Worm (Caenorhabditis elegans) whole organism, young adult: Measurements from ENCODE around the gene W03B1.9.

ENCODE experiments used
- F23B12.7 ChIP-seq: sonication (generic microtip); optimal IDR thresholded peaks from 2 replicates; lab custom pipeline; 2017; ENCODE audit warnings: missing genetic modification characterization, mild to moderate bottlenecking, missing compliant biosample characterization, antibody characterized with exemption, moderate library complexity; ENCODE audit not compliant: insufficient read depth
- T07F8.4 ChIP-seq: sonication (generic microtip); optimal IDR thresholded peaks from 2 replicates; lab custom pipeline; 2016; ENCODE audit warnings: mild to moderate bottlenecking, missing genetic modification characterization, moderate library complexity, missing compliant biosample characterization
- akir-1 ChIP-seq: fragments of 200-800 bp; sonication (Bioruptor generic); optimal IDR thresholded peaks from 2 replicates; lab custom pipeline; 2018; ENCODE audit warnings: mild to moderate bottlenecking, missing genetic modification characterization, moderate library complexity, missing compliant biosample characterization
- ama-1 ChIP-seq, 3 experiments: fragments of 150-350 bp in 1 of 3; sonication (generic microtip) in 2 of 3; optimal IDR thresholded peaks; 2 replicates each; lab custom pipeline; 2014 to 2018; ENCODE audit warnings: missing biosample characterization in 2 of 3, missing genetic modification characterization in 2 of 3, missing genetic modification reagents in 2 of 3
- aptf-3 ChIP-seq: fragments of 200-800 bp; sonication (Bioruptor generic); IDR thresholded peaks from 2 replicates; pipeline ENCODE4 v1.3.6; 2022; ENCODE audit warnings: missing genetic modification characterization, missing compliant biosample characterization
- dpl-1 ChIP-seq: fragments of 150-350 bp; optimal IDR thresholded peaks from 2 replicates; lab custom pipeline; 2014; ENCODE audit warnings: missing biosample characterization, missing genetic modification reagents, missing genetic modification characterization
- lsl-1 ChIP-seq: fragments of 200-800 bp; sonication (Bioruptor generic); optimal IDR thresholded peaks from 2 replicates; lab custom pipeline; 2018; ENCODE audit warnings: mild to moderate bottlenecking, missing genetic modification characterization, moderate library complexity, missing compliant biosample characterization
- lsy-27 ChIP-seq: sonication (generic microtip); optimal IDR thresholded peaks from 2 replicates; lab custom pipeline; 2017; ENCODE audit warnings: missing genetic modification characterization, mild to moderate bottlenecking, missing compliant biosample characterization, antibody characterized with exemption, missing genotype, borderline replicate concordance; ENCODE audit not compliant: insufficient read depth
- mxl-1 ChIP-seq: sonication (generic microtip); optimal IDR thresholded peaks from 2 replicates; lab custom pipeline; 2016; ENCODE audit warnings: missing genetic modification characterization, missing compliant biosample characterization
- nfyb-1 ChIP-seq: fragments of 200-800 bp; sonication (Bioruptor generic); IDR thresholded peaks from 2 replicates; pipeline ENCODE4 v1.3.6; 2022; ENCODE audit warnings: missing genetic modification reagents, missing genetic modification characterization, missing compliant biosample characterization
- rcor-1 ChIP-seq: fragments of 200-800 bp; sonication (Bioruptor generic); IDR thresholded peaks from 2 replicates; pipeline ENCODE4 v1.3.6; 2022; ENCODE audit warnings: missing genetic modification reagents, missing genetic modification characterization, missing compliant biosample characterization
- snpc-3.4 ChIP-seq: sonication (generic microtip); optimal IDR thresholded peaks from 2 replicates; lab custom pipeline; 2017; ENCODE audit warnings: missing genetic modification characterization, mild to moderate bottlenecking, missing compliant biosample characterization, antibody characterized with exemption, moderate library complexity, missing genotype, missing genetic modification reagents
- sptf-2 ChIP-seq: fragments of 200-800 bp; sonication (Bioruptor generic); optimal IDR thresholded peaks from 2 replicates; lab custom pipeline; 2018; ENCODE audit warnings: mild to moderate bottlenecking, missing genetic modification characterization, missing compliant biosample characterization
- unc-62 ChIP-seq: fragments of 150-350 bp; optimal IDR thresholded peaks from 2 replicates; lab custom pipeline; 2014; ENCODE audit warnings: missing biosample characterization, missing genetic modification reagents, missing genetic modification characterization

DNA sequence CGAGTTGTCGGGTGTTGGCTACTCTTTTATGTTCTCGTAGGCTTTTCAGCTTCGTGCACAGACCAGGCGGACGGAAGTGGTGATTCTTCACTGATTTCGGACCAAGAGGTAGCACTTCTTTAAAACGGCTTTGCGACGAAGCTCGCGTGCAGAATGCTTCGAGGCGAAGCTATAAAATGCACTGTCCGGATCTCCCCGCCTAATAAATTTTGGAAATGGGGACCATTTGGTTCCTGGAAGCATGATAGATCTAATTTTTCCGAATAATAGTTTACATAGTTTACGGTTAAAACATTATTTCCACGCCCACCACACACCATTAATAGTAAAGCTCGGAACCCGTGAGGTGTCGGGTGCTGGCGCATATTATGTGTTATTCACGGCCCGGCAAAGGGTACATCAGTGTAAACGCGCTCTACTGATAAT, 9.2 kb downstream of the W03B1.9 start:
- TF ChIP-seq nfyb-1 (GFP tag; lab: Robert Waterston, UW): peak; percentile 63; the same call in 1 of the 2 replicates
- peak; percentile 52 for TF ChIP-seq sptf-2
- TF ChIP-seq F23B12.7 (tag; lab: Kevin White, UChicago): peak; percentile 81
- 0 out of 2 replicates have a peak, but pooled peaks have one; percentile 55 for TF ChIP-seq aptf-3 (GFP tag; lab: Robert Waterston, UW)
- TF ChIP-seq lsy-27: peak; percentile 25
- no peak for TF ChIP-seq T07F8.4 (tag; lab: Kevin White, UChicago)
- peak; percentile 60 for TF ChIP-seq rcor-1 (GFP tag; lab: Robert Waterston, UW)
- TF ChIP-seq mxl-1 (tag; lab: Kevin White, UChicago): no peak
- TF ChIP-seq dpl-1 (GFP tag; lab: Kevin White, UChicago): no peak
- no peak for TF ChIP-seq akir-1 (GFP tag; lab: Kevin White, UChicago)
- TF ChIP-seq snpc-3.4 (tag; lab: Kevin White, UChicago): peak; percentile 77
- peak; percentile 50 for TF ChIP-seq ama-1 (optimal IDR thresholded peaks at IDR 0.05; lab: Kevin White, UChicago)
- no peak for TF ChIP-seq ama-1 (GFP tag; optimal IDR thresholded peaks at IDR 0.05; lab: Kevin White, UChicago)
- TF ChIP-seq lsl-1: peak; percentile 74
- TF ChIP-seq unc-62 (GFP tag; lab: Kevin White, UChicago): no peak
